Worm (Caenorhabditis elegans) whole organism, young adult: ENCODE data around the gene tcc-1.

Experiments
- B0019.2 ChIP-seq: fragments of 200-800 bp; sonication (Bioruptor generic); conservative IDR thresholded peaks from 2 replicates; pipeline ENCODE4 v1.3.6; 2022; ENCODE audit warnings: missing genetic modification reagents, missing genetic modification characterization, missing compliant biosample characterization
- C06A6.2 ChIP-seq: fragments of 200-800 bp; sonication (Bioruptor generic); conservative IDR thresholded peaks from 2 replicates; pipeline ENCODE4 v1.3.6; 2022; ENCODE audit warnings: missing genetic modification characterization, missing compliant biosample characterization
- D2030.7 ChIP-seq: fragments of 200-800 bp; sonication (Bioruptor generic); IDR thresholded peaks from 2 replicates; pipeline ENCODE4 v1.3.6; 2022; ENCODE audit warnings: missing genetic modification reagents, missing genetic modification characterization, missing compliant biosample characterization
- F23B12.7 ChIP-seq: sonication (generic microtip); optimal IDR thresholded peaks from 2 replicates; lab custom pipeline; 2017; ENCODE audit warnings: missing genetic modification characterization, mild to moderate bottlenecking, missing compliant biosample characterization, antibody characterized with exemption, moderate library complexity; ENCODE audit not compliant: insufficient read depth
- F39B2.1 ChIP-seq: fragments of 200-800 bp; sonication (Bioruptor generic); IDR thresholded peaks from 2 replicates; pipeline ENCODE4 v1.3.6; 2022; ENCODE audit warnings: missing genetic modification reagents, missing genetic modification characterization, missing compliant biosample characterization
- F49E8.2 ChIP-seq: sonication (generic microtip); optimal IDR thresholded peaks from 3 replicates; lab custom pipeline; 2017; ENCODE audit warnings: missing genetic modification characterization, mild to moderate bottlenecking, missing compliant biosample characterization, antibody characterized with exemption, moderate library complexity; ENCODE audit not compliant: insufficient read depth
- F57A8.1 ChIP-seq: fragments of 200-800 bp; sonication (Bioruptor generic); optimal IDR thresholded peaks from 2 replicates; lab custom pipeline; 2018; ENCODE audit warnings: mild to moderate bottlenecking, missing genetic modification characterization, moderate library complexity, missing compliant biosample characterization
- Y56A3A.18 ChIP-seq: fragments of 200-800 bp; sonication (Bioruptor generic); IDR thresholded peaks from 2 replicates; pipeline ENCODE4 v1.3.6; 2022; ENCODE audit warnings: missing genetic modification reagents, missing genetic modification characterization, missing compliant biosample characterization
- Y79H2A.3 ChIP-seq: fragments of 200-800 bp; sonication (Bioruptor generic); conservative IDR thresholded peaks from 2 replicates; pipeline ENCODE4 v1.3.6; 2022; ENCODE audit warnings: missing genetic modification reagents, missing genetic modification characterization, missing compliant biosample characterization
- Y95B8A.8 ChIP-seq: fragments of 200-800 bp; sonication (Bioruptor generic); IDR thresholded peaks from 2 replicates; pipeline ENCODE4 v1.3.6; 2022; ENCODE audit warnings: missing genetic modification reagents, missing genetic modification characterization, missing compliant biosample characterization
- ZK185.1 ChIP-seq: sonication (generic microtip); optimal IDR thresholded peaks from 2 replicates; lab custom pipeline; 2016; ENCODE audit warnings: mild to moderate bottlenecking, missing genetic modification characterization, missing compliant biosample characterization; ENCODE audit not compliant: poor library complexity, severe bottlenecking
- ama-1 ChIP-seq, 3 experiments: fragments of 150-350 bp in 1 of 3; sonication (generic microtip) in 2 of 3; optimal IDR thresholded peaks; 2 replicates each; lab custom pipeline; 2014 to 2018; ENCODE audit warnings: missing biosample characterization in 2 of 3, missing genetic modification characterization in 2 of 3, missing genetic modification reagents in 2 of 3
- aptf-3 ChIP-seq: fragments of 200-800 bp; sonication (Bioruptor generic); IDR thresholded peaks from 2 replicates; pipeline ENCODE4 v1.3.6; 2022; ENCODE audit warnings: missing genetic modification characterization, missing compliant biosample characterization
- bed-2 ChIP-seq: fragments of 200-800 bp; sonication (Bioruptor generic); IDR thresholded peaks from 2 replicates; pipeline ENCODE4 v1.3.6; 2022; ENCODE audit warnings: missing genetic modification reagents, missing genetic modification characterization, missing compliant biosample characterization
- cebp-2 ChIP-seq: fragments of 200-800 bp; sonication (Bioruptor generic); IDR thresholded peaks from 2 replicates; pipeline ENCODE4 v1.3.6; 2022; ENCODE audit warnings: missing genetic modification characterization, missing compliant biosample characterization
- ceh-100 ChIP-seq: fragments of 200-800 bp; sonication (Bioruptor generic); IDR thresholded peaks from 2 replicates; pipeline ENCODE4 v1.3.6; 2022; ENCODE audit warnings: missing genetic modification reagents, missing genetic modification characterization, missing compliant biosample characterization
- ceh-58 ChIP-seq: fragments of 200-800 bp; sonication (Bioruptor generic); IDR thresholded peaks from 2 replicates; pipeline ENCODE4 v1.3.6; 2022; ENCODE audit warnings: missing genetic modification characterization, missing compliant biosample characterization
- dpl-1 ChIP-seq: fragments of 150-350 bp; optimal IDR thresholded peaks from 2 replicates; lab custom pipeline; 2014; ENCODE audit warnings: missing biosample characterization, missing genetic modification reagents, missing genetic modification characterization
- efl-1 ChIP-seq: fragments of 150-350 bp; optimal IDR thresholded peaks from 2 replicates; lab custom pipeline; 2014; ENCODE audit warnings: missing biosample characterization, missing genetic modification reagents, missing genetic modification characterization
- egl-44 ChIP-seq: fragments of 200-800 bp; sonication (Bioruptor generic); IDR thresholded peaks from 2 replicates; pipeline ENCODE4 v1.3.6; 2022; ENCODE audit warnings: missing genetic modification reagents, missing genetic modification characterization, missing compliant biosample characterization
- gei-17 ChIP-seq: fragments of 200-800 bp; sonication (Bioruptor generic); optimal IDR thresholded peaks from 2 replicates; lab custom pipeline; 2018; ENCODE audit warnings: mild to moderate bottlenecking, missing genetic modification characterization, missing compliant biosample characterization
- hlh-12 ChIP-seq: sonication (generic microtip); optimal IDR thresholded peaks from 2 replicates; lab custom pipeline; 2016; ENCODE audit warnings: missing genetic modification characterization, missing compliant biosample characterization
- hsf-1 ChIP-seq: fragments of 200-800 bp; sonication (Bioruptor generic); IDR thresholded peaks from 2 replicates; pipeline ENCODE4 v1.3.6; 2022; ENCODE audit warnings: missing genetic modification reagents, missing genetic modification characterization, missing compliant biosample characterization
- lin-26 ChIP-seq: fragments of 200-800 bp; sonication (Bioruptor generic); IDR thresholded peaks from 2 replicates; pipeline ENCODE4 v1.3.6; 2022; ENCODE audit warnings: missing genetic modification reagents, missing genetic modification characterization, missing compliant biosample characterization
- lin-35 ChIP-seq, 3 experiments: fragments of 150-350 bp in 2 of 3; sonication (generic microtip) in 1 of 3; optimal IDR thresholded peaks; 2 replicates each; lab custom pipeline; 2014 to 2018; ENCODE audit warnings: missing biosample characterization in 3 of 3, missing genetic modification characterization in 3 of 3, missing genetic modification reagents in 3 of 3
- lir-1 ChIP-seq: fragments of 200-800 bp; sonication (Bioruptor generic); conservative IDR thresholded peaks from 2 replicates; pipeline ENCODE4 v1.3.6; 2022; ENCODE audit warnings: missing genetic modification reagents, missing genetic modification characterization, missing compliant biosample characterization
- mcd-1 ChIP-seq: fragments of 200-800 bp; sonication (Bioruptor generic); IDR thresholded peaks from 2 replicates; pipeline ENCODE4 v1.3.6; 2022; ENCODE audit warnings: missing genetic modification reagents, missing genetic modification characterization, missing compliant biosample characterization
- mes-4 ChIP-seq: sonication (generic microtip); optimal IDR thresholded peaks from 2 replicates; lab custom pipeline; 2016; ENCODE audit warnings: missing genotype, missing genetic modification characterization, missing compliant biosample characterization
- nfyb-1 ChIP-seq: fragments of 200-800 bp; sonication (Bioruptor generic); IDR thresholded peaks from 2 replicates; pipeline ENCODE4 v1.3.6; 2022; ENCODE audit warnings: missing genetic modification reagents, missing genetic modification characterization, missing compliant biosample characterization
- nhr-120 ChIP-seq: fragments of 200-800 bp; sonication (Bioruptor generic); IDR thresholded peaks from 2 replicates; pipeline ENCODE4 v1.3.6; 2022; ENCODE audit warnings: missing genetic modification characterization, missing compliant biosample characterization
- nhr-179 ChIP-seq: sonication (generic microtip); optimal IDR thresholded peaks from 2 replicates; lab custom pipeline; 2016; ENCODE audit warnings: mild to moderate bottlenecking, missing genetic modification characterization, missing compliant biosample characterization
- nhr-90 ChIP-seq: sonication (generic microtip); optimal IDR thresholded peaks from 2 replicates; lab custom pipeline; 2016; ENCODE audit warnings: missing genotype, mild to moderate bottlenecking, missing genetic modification characterization, missing compliant biosample characterization
- pha-4 ChIP-seq: fragments of 150-350 bp; sonication (generic microtip); optimal IDR thresholded peaks from 2 replicates; lab custom pipeline; 2014; ENCODE audit warnings: missing biosample characterization, missing genetic modification reagents, missing genetic modification characterization
- rec-8 ChIP-seq, 2 experiments: sonication (generic microtip); optimal IDR thresholded peaks; 2 replicates each; lab custom pipeline; 2016; ENCODE audit warnings: mild to moderate bottlenecking in 2 of 2, missing genetic modification characterization in 2 of 2, missing genetic modification reagents in 2 of 2, missing genotype in 2 of 2, missing biosample characterization in 1 of 2, missing compliant biosample characterization in 1 of 2, moderate library complexity in 1 of 2
- repo-1 ChIP-seq: sonication (generic microtip); optimal IDR thresholded peaks from 2 replicates; lab custom pipeline; 2017; ENCODE audit warnings: mild to moderate bottlenecking, missing genetic modification characterization, missing compliant biosample characterization
- rpc-1 ChIP-seq, 2 experiments: fragments of 150-350 bp in 1 of 2; sonication (generic microtip) in 1 of 2; optimal IDR thresholded peaks; 2 replicates each; lab custom pipeline; 2014 to 2018; ENCODE audit warnings: missing biosample characterization in 1 of 2, missing genetic modification characterization in 1 of 2, missing genetic modification reagents in 1 of 2, missing genotype in 1 of 2
- snpc-1.1 ChIP-seq: sonication (generic microtip); optimal IDR thresholded peaks from 2 replicates; lab custom pipeline; 2017; ENCODE audit warnings: missing genetic modification characterization, mild to moderate bottlenecking, missing compliant biosample characterization, antibody characterized with exemption, moderate library complexity, missing genotype, missing genetic modification reagents; ENCODE audit not compliant: insufficient read depth
- snpc-1.3 ChIP-seq: sonication (generic microtip); optimal IDR thresholded peaks from 2 replicates; lab custom pipeline; 2017; ENCODE audit warnings: missing genetic modification characterization, mild to moderate bottlenecking, missing compliant biosample characterization, antibody characterized with exemption, moderate library complexity, missing genotype, missing genetic modification reagents; ENCODE audit not compliant: insufficient read depth
- tbx-9 ChIP-seq: sonication (generic microtip); optimal IDR thresholded peaks from 2 replicates; lab custom pipeline; 2016; ENCODE audit warnings: borderline replicate concordance, missing genetic modification characterization, inconsistent platforms, missing compliant biosample characterization
- tlf-1 ChIP-seq: fragments of 200-800 bp; sonication (Bioruptor generic); optimal IDR thresholded peaks from 2 replicates; lab custom pipeline; 2018; ENCODE audit warnings: mild to moderate bottlenecking, missing genetic modification characterization, missing compliant biosample characterization
- unc-62 ChIP-seq: fragments of 150-350 bp; optimal IDR thresholded peaks from 2 replicates; lab custom pipeline; 2014; ENCODE audit warnings: missing biosample characterization, missing genetic modification reagents, missing genetic modification characterization
- zfh-2 ChIP-seq: fragments of 200-800 bp; sonication (Bioruptor generic); conservative IDR thresholded peaks from 2 replicates; pipeline ENCODE4 v1.3.6; 2022; ENCODE audit warnings: missing genetic modification reagents, missing genetic modification characterization, missing compliant biosample characterization
- ztf-22 ChIP-seq: fragments of 200-800 bp; sonication (Bioruptor generic); optimal IDR thresholded peaks from 2 replicates; lab custom pipeline; 2018; ENCODE audit warnings: mild to moderate bottlenecking, missing genetic modification characterization, moderate library complexity, missing compliant biosample characterization

tcc-1 gene

DNA sequence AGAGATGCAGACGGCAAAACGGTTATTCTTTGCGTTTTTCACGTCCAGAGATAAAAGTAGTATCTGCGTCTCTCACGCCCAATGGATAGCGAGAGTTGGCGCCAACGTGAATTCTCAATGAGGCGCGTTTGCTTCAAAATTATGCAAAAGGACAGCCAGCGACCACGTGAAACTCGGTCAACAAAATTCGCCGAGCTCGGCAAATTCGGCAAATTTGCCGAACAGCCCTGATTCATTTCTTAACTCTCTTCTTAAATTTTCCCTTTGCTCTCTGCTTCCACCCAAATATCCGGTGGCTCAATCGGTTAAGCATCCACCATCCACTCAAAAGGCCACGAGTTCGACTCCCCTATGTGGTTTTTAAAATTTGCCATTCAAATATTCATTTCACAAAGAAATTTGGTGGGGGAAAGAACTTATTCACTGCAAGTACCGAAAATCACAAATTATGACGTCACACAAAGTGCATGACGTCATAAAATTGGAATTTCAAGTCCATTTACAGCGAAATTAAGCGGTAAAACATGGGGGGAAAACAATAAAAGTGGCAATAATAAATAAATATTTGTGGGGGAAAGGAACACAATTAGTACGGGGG lies 10.3 kb downstream of the tcc-1 start (continued):
- TF ChIP-seq tbx-9 (no peak), Y95B8A.8 (GFP tag; lab: Robert Waterston, UW) (no peak), F57A8.1 (GFP tag; lab: Kevin White, UChicago) (no peak), B0019.2 (GFP tag; lab: Robert Waterston, UW) (no peak), D2030.7 (GFP tag; lab: Robert Waterston, UW) (peak; percentile 53; the same call in 1 of the 2 replicates), ceh-58 (no peak), F49E8.2 (tag; lab: Kevin White, UChicago) (no peak), bed-2 (GFP tag; lab: Robert Waterston, UW) (no peak), C06A6.2 (GFP tag; lab: Robert Waterston, UW) (no peak), rec-8 (tag; optimal IDR thresholded peaks at IDR 0.05; lab: Kevin White, UChicago) (no peak), ztf-22 (GFP tag; lab: Kevin White, UChicago) (no peak), lin-35 (GFP tag; optimal IDR thresholded peaks at IDR 0.05; lab: Kevin White, UChicago) (no peak), snpc-1.1 (tag; lab: Kevin White, UChicago) (no peak), lin-26 (GFP tag; lab: Robert Waterston, UW) (peak; percentile 36; the same call in 1 of the 2 replicates), snpc-1.3 (no peak), gei-17 (GFP tag; lab: Kevin White, UChicago) (no peak), ama-1 (optimal IDR thresholded peaks at IDR 0.05; lab: Kevin White, UChicago) (no peak), ama-1 (GFP tag; optimal IDR thresholded peaks at IDR 0.05; lab: Kevin White, UChicago) (peak in 1 of 2 experiments; percentile 40), repo-1 (no peak), hsf-1 (GFP tag; lab: Robert Waterston, UW) (0 out of 2 replicates have a peak, but pooled peaks have one; percentile 44), hlh-12 (tag; lab: Kevin White, UChicago) (no peak), nhr-179 (tag; lab: Kevin White, UChicago) (no peak), nhr-90 (no peak), cebp-2 (GFP tag; lab: Robert Waterston, UW) (0 out of 2 replicates have a peak, but pooled peaks have one; percentile 20), egl-44 (GFP tag; lab: Robert Waterston, UW) (no peak), unc-62 (GFP tag; lab: Kevin White, UChicago) (no peak), efl-1 (GFP tag; lab: Kevin White, UChicago) (no peak), mcd-1 (GFP tag; lab: Robert Waterston, UW) (peak; percentile 58), pha-4 (tag; lab: Kevin White, UChicago) (no peak), dpl-1 (GFP tag; lab: Kevin White, UChicago) (no peak), tlf-1 (GFP tag; lab: Kevin White, UChicago) (no peak)

DNA sequence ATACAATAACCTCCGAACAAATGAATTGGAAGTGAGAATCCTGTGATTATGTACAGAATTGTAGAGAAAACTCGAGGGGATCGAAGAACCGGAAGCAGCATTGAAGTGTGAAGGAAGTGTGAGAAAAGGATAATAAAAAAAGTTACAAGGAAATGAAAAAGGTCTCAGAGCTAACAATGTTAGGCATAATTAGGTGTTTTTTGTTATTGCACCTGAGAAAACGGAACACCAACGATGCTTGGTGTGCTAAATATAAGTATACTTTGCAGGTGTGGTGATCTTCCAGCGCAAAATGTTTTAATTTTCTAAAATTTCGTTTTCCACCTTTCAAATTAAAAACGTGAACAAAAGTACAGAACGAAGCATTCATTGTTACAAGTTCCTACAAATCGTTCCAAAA lies 11.7 kb downstream of the tcc-1 start, which contains the start of gene srh-286:
srh-286 (minus strand) TSS at position 101 of the 400 bp plus-strand sequence.
- TF ChIP-seq nfyb-1 = no peak

DNA sequence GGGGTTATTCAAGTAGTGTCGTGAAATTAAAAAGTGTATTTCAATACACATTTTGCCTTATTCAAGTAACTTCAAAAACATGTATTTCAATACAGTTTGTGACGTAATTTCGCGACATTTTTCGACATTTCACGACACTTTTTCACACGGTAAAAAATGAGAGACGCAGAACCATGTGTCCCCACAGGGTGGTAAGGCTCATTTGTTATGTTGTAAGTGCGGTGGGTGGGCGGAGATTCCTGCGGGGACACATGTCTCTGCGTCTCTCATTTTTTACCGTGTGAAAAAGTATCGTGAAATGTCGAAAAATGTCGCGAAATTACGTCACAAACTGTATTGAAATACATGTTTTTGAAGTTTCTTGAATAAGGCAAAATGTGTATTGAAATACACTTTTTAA lies 23.6 kb downstream of the tcc-1 start:
- peak; percentile 98 for TF ChIP-seq F39B2.1 (GFP tag; lab: Robert Waterston, UW)

DNA sequence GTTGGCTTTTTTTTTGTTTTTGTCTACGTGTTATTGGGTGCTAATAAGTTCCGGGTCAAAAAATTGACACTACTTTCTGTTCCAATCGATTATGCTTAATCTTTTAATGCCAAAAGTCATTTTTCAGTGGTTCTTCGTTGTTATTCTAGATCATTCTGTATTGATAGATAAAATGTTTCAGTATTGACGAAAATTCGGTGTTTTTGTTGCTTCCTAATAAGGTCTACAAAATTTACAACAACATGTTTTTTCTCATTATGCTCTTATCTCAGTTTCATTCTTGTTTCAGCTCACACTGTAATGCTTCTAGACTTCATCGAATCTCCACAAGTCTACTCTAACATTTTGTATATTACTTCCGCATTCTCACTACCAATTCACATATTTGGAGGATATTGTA lies 24.4 kb downstream of the tcc-1 start, which contains the start of gene srh-303:
srh-303 (plus strand) TSS at position 301 of the 400 bp plus-strand sequence.
- TF ChIP-seq F23B12.7 (no peak), Y79H2A.3 (GFP tag; lab: Robert Waterston, UW) (no peak), nhr-90 (no peak), aptf-3 (GFP tag; lab: Robert Waterston, UW) (no peak), zfh-2 (GFP tag; lab: Robert Waterston, UW) (no peak), lir-1 (GFP tag; lab: Robert Waterston, UW) (no peak), Y56A3A.18 (no peak), ZK185.1 (tag; lab: Kevin White, UChicago) (no peak), rpc-1 (optimal IDR thresholded peaks at IDR 0.05; lab: Kevin White, UChicago) (no peak), rpc-1 (tag; optimal IDR thresholded peaks at IDR 0.05; lab: Kevin White, UChicago) (no peak), nhr-120 (no peak), mes-4 (no peak), unc-62 (GFP tag; lab: Kevin White, UChicago) (no peak), bed-2 (GFP tag; lab: Robert Waterston, UW) (no peak), ceh-100 (GFP tag; lab: Robert Waterston, UW) (no peak)
